Fruit fly (Drosophila melanogaster) whole organism, embryonic: Measurements from ENCODE around the gene Osi9.
A peak's percentile ranks its signal among the peaks of the same experiment; 100 is the strongest.

Experiments used
- Abd-B ChIP-seq: fragments of 200-800 bp; sonication (Bioruptor generic); optimal IDR thresholded peaks from 2 replicates; lab custom pipeline; 2018; ENCODE audit warnings: missing biosample characterization, mild to moderate bottlenecking, missing genetic modification characterization, moderate library complexity
- Antp ChIP-seq: fragments of 200-800 bp; sonication (Bioruptor generic); optimal IDR thresholded peaks from 3 replicates; lab custom pipeline; 2016; ENCODE audit warnings: missing biosample characterization, missing genetic modification characterization
- CG6791 ChIP-seq: fragments of 200-800 bp; sonication (Bioruptor generic); IDR thresholded peaks from 3 replicates; pipeline ENCODE4 v1.3.6; 2022; ENCODE audit warnings: missing biosample characterization, missing genetic modification characterization; ENCODE audit not compliant: partially characterized antibody
- Elba2 ChIP-seq: fragments of 200-800 bp; sonication (Bioruptor generic); optimal IDR thresholded peaks from 3 replicates; lab custom pipeline; 2016; ENCODE audit warnings: missing biosample characterization, missing genetic modification characterization
- hkb ChIP-seq, 2 experiments: fragments of 200-800 bp in 1 of 2; fragments of >200 bp in 1 of 2; sonication (Bioruptor generic) in 1 of 2; IDR thresholded peaks in 1 of 2; optimal IDR thresholded peaks in 1 of 2; 2 replicates each; pipeline versions ENCODE4 v1.3.6 to Lab custom; 2017 to 2022; ENCODE audit warnings: missing biosample characterization in 1 of 2, missing genetic modification characterization in 1 of 2

- TF ChIP-seq Elba2 (no peak), Antp (GFP tag; lab: Kevin White, UChicago) (no peak), CG6791 (GFP tag; lab: Robert Waterston, UW) (no peak), Abd-B (GFP tag; lab: Kevin White, UChicago) (peak; percentile 59), hkb (optimal IDR thresholded peaks at IDR 0.05; lab: Kevin White, UChicago) (no peak), hkb (GFP tag; IDR thresholded peaks at IDR 0.05; lab: Robert Waterston, UW) (no peak)
These were observed 5.6 kb upstream of the Osi9 start for dm6 chr3R:6254438-6254837.
